Fruit fly (Drosophila melanogaster) whole organism, adult: ENCODE data around the gene CG33965.

ENCODE experiments used
- CG12768 ChIP-seq: fragments of 200-800 bp; sonication (Bioruptor generic); optimal IDR thresholded peaks from 2 replicates; lab custom pipeline; 2017; ENCODE audit warnings: missing biosample characterization, missing genetic modification characterization, mild to moderate bottlenecking, moderate library complexity, missing genetic modification reagents
- CG14711 ChIP-seq: fragments of 200-800 bp; sonication (Bioruptor generic); optimal IDR thresholded peaks from 2 replicates; lab custom pipeline; 2018; ENCODE audit warnings: missing biosample characterization, mild to moderate bottlenecking, missing genetic modification characterization, moderate library complexity
- CG1620 ChIP-seq: fragments of 200-800 bp; sonication (Bioruptor generic); optimal IDR thresholded peaks from 2 replicates; lab custom pipeline; 2016; ENCODE audit warnings: missing biosample characterization, missing genetic modification characterization
- CG5204 ChIP-seq: fragments of 200-800 bp; sonication (Bioruptor generic); optimal IDR thresholded peaks from 2 replicates; lab custom pipeline; 2016; ENCODE audit warnings: missing biosample characterization, missing genetic modification characterization
- Clk ChIP-seq: fragments of 200-800 bp; sonication (Bioruptor generic); optimal IDR thresholded peaks from 2 replicates; lab custom pipeline; 2017; ENCODE audit warnings: missing biosample characterization, missing genetic modification characterization
- Crg-1 ChIP-seq: fragments of 200-800 bp; sonication (Bioruptor generic); optimal IDR thresholded peaks from 2 replicates; lab custom pipeline; 2016; ENCODE audit warnings: missing biosample characterization, missing genetic modification characterization
- kay ChIP-seq: fragments of 200-800 bp; sonication (Bioruptor generic); peaks from one replicate; lab custom pipeline; 2016; ENCODE audit warnings: missing biosample characterization, missing genetic modification characterization, borderline replicate concordance
- pad ChIP-seq: fragments of 200-800 bp; sonication (Bioruptor generic); optimal IDR thresholded peaks from 3 replicates; lab custom pipeline; 2017; ENCODE audit warnings: missing biosample characterization, missing genetic modification characterization, mild to moderate bottlenecking, moderate library complexity, missing genetic modification reagents

DNA sequence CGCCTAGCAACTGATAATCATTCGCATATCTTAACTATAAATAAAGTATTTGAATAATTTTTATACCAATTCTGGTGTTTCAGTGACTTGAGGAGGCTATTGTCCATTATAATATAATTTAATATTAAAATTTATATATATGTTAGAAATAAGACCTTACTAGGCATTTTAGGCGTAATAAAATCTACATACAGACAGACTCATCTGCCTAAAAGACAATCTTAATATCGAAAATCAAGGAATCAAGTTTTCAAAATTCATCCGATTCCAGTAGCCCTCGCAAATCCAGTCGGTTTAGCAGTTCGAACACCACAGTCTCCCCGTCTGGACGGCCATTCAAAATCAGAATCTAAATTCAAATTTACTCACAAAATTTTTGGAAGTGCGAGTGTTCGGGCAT is 19.0 kb downstream of the CG33965 start, which contains the start of the genes CG9130 and CG9133:
- TF ChIP-seq CG14711 (tag; lab: Kevin White, UChicago) (no peak), Crg-1 (GFP tag; lab: Kevin White, UChicago) (no peak), kay (GFP tag; lab: Kevin White, UChicago) (no peak), CG12768 (GFP tag; lab: Kevin White, UChicago) (no peak), Clk (no peak), pad (no peak), CG5204 (GFP tag; lab: Kevin White, UChicago) (no peak), CG1620 (GFP tag; lab: Kevin White, UChicago) (no peak)
